Worm (Caenorhabditis elegans): Measurements from ENCODE around the gene trx-3.

ce11 chrIV:4459342-4459741 is 27.5 kb upstream of the trx-3 start:
- no peak for TF ChIP-seq T22C8.4 (GFP tag; IDR thresholded peaks at IDR 0.05)
- no peak for TF ChIP-seq ztf-29 (GFP tag; IDR thresholded peaks at IDR 0.05)
- no peak for TF ChIP-seq cog-1 (tag; optimal IDR thresholded peaks at IDR 0.05)
